Worm (Caenorhabditis elegans): Measurements from ENCODE around the gene mfsd-8.

The mfsd-8 gene

ce11 chrIII:3323906-3324305 is 41.8 kb downstream of the mfsd-8 start (continued):
- TF ChIP-seq sptf-1 (tag; optimal IDR thresholded peaks at IDR 0.05) (no peak), sox-4 (tag; optimal IDR thresholded peaks at IDR 0.05) (no peak), pqm-1 (tag; optimal IDR thresholded peaks at IDR 0.05) (no peak), hlh-17 (GFP tag; optimal IDR thresholded peaks at IDR 0.05; ENCODE audit: borderline replicate concordance) (no peak), nhr-84 (tag; optimal IDR thresholded peaks at IDR 0.05) (no peak), fkh-4 (tag; optimal IDR thresholded peaks at IDR 0.05; ENCODE audit: borderline replicate concordance) (no peak), mdl-1 (tag; optimal IDR thresholded peaks at IDR 0.05) (peak in 1 of 2 experiments; percentile 47), ztf-4 (tag; optimal IDR thresholded peaks at IDR 0.05) (no peak), unc-98 (GFP tag; IDR thresholded peaks at IDR 0.05) (no peak), jun-1 (tag; optimal IDR thresholded peaks at IDR 0.05) (peak; percentile 22), C34B4.2 (tag; optimal IDR thresholded peaks at IDR 0.05) (no peak), fos-1 (tag; optimal IDR thresholded peaks at IDR 0.05) (peak; percentile 58), mef-2 (tag; optimal IDR thresholded peaks at IDR 0.05) (no peak), ama-1 (optimal IDR thresholded peaks at IDR 0.05) (peak; percentile 18), lir-3 (tag; optimal IDR thresholded peaks at IDR 0.05; ENCODE audit: poor library complexity) (no peak), pag-3 (tag; optimal IDR thresholded peaks at IDR 0.05; ENCODE audit: borderline replicate concordance, insufficient read depth) (no peak), lsy-2 (tag; optimal IDR thresholded peaks at IDR 0.05) (peak; percentile 83 to 89), ceh-8 (GFP tag; optimal IDR thresholded peaks at IDR 0.05) (no peak), alr-1 (tag; optimal IDR thresholded peaks at IDR 0.05; ENCODE audit: borderline replicate concordance) (no peak), fkh-10 (GFP tag; optimal IDR thresholded peaks at IDR 0.05) (no peak), elt-2 (tag; optimal IDR thresholded peaks at IDR 0.05) (no peak), unc-30 (tag; optimal IDR thresholded peaks at IDR 0.05) (no peak), swsn-7 (tag; optimal IDR thresholded peaks at IDR 0.05) (no peak), nhr-237 (tag; optimal IDR thresholded peaks at IDR 0.05) (no peak), ets-5 (GFP tag; IDR thresholded peaks at IDR 0.05) (no peak), pax-3 (tag; optimal IDR thresholded peaks at IDR 0.05) (no peak), grh-1 (GFP tag; IDR thresholded peaks at IDR 0.05) (no peak), nhr-47 (tag; optimal IDR thresholded peaks at IDR 0.05) (no peak), mab-9 (GFP tag; IDR thresholded peaks at IDR 0.05) (0 out of 2 replicates have a peak, but pooled peaks have one; percentile 39), rnt-1 (tag; optimal IDR thresholded peaks at IDR 0.05) (no peak), nhr-77 (tag; optimal IDR thresholded peaks at IDR 0.05) (peak; percentile 26), nhr-76 (tag; optimal IDR thresholded peaks at IDR 0.05) (no peak), nhr-90 (tag; optimal IDR thresholded peaks at IDR 0.05; ENCODE audit: poor library complexity) (no peak), hlh-4 (tag; optimal IDR thresholded peaks at IDR 0.05) (no peak), elt-3 (tag; optimal IDR thresholded peaks at IDR 0.05) (peak in 2 of 6 experiments; percentile 34 to 67), ceh-63 (GFP tag; optimal IDR thresholded peaks at IDR 0.05) (no peak), nhr-71 (tag; optimal IDR thresholded peaks at IDR 0.05) (no peak), F16B12.6 (tag; optimal IDR thresholded peaks at IDR 0.05) (peak; percentile 98), fkh-8 (tag; optimal IDR thresholded peaks at IDR 0.05) (peak; percentile 33), C16A3.4 (tag; optimal IDR thresholded peaks at IDR 0.05) (peak; percentile 40), nhr-85 (tag) (peak; percentile 82), tbx-2 (tag; optimal IDR thresholded peaks at IDR 0.05) (peak; percentile 50), efl-3 (GFP tag; optimal IDR thresholded peaks at IDR 0.05) (no peak), irx-1 (tag; optimal IDR thresholded peaks at IDR 0.05) (no peak), isw-1 (GFP tag; IDR thresholded peaks at IDR 0.05) (peak; percentile 50), unc-130 (tag; optimal IDR thresholded peaks at IDR 0.05) (peak; percentile 68), zip-4 (GFP tag; optimal IDR thresholded peaks at IDR 0.05) (no peak), ceh-90 (tag; optimal IDR thresholded peaks at IDR 0.05) (no peak), zag-1 (tag; optimal IDR thresholded peaks at IDR 0.05) (no peak), lin-13 (GFP tag; optimal IDR thresholded peaks at IDR 0.05) (peak; percentile 27), lin-35 (GFP tag; optimal IDR thresholded peaks at IDR 0.05) (peak; percentile 63 to 85)
